Fruit fly (Drosophila melanogaster): ENCODE data around the gene CG7920.
A peak's percentile ranks its signal among the peaks of the same experiment; 100 is the strongest.

Gene CG7920

dm6 chr3R:30058057-30058868 is 43.2 kb upstream of the CG7920 start, which contains the start of gene sima (continued):
- TF ChIP-seq Ada2b (GFP tag; IDR thresholded peaks at IDR 0.05) (peak; percentile 59), luna (GFP tag; optimal IDR thresholded peaks at IDR 0.05) (peak; percentile 1), CG10274 (GFP tag; optimal IDR thresholded peaks at IDR 0.05) (no peak), bab2 (GFP tag; optimal IDR thresholded peaks at IDR 0.05) (peak; percentile 15), CG9797 (GFP tag; optimal IDR thresholded peaks at IDR 0.05) (peak; percentile 90), CG14710 (tag; optimal IDR thresholded peaks at IDR 0.05) (peak; percentile 51), CG4424 (GFP tag; optimal IDR thresholded peaks at IDR 0.05) (peak; percentile 10), CG9609 (GFP tag; optimal IDR thresholded peaks at IDR 0.05) (peak; percentile 18), sens (GFP tag) (peak; percentile 85)

dm6 chr3R:30056592-30057135 is 41.6 kb upstream of the CG7920 start, which contains the start of the genes CG7950 and Rpp14a:
Gene CG7950 (plus strand): TSS chr3R:30056859.
Gene Rpp14a (plus strand): TSS chr3R:30056859.
- TF ChIP-seq CG16863 (GFP tag; optimal IDR thresholded peaks at IDR 0.05): peak; percentile 76
- peak; percentile 77 for TF ChIP-seq tin (GFP tag; optimal IDR thresholded peaks at IDR 0.05)
- no peak for TF ChIP-seq lov (optimal IDR thresholded peaks at IDR 0.05)
- TF ChIP-seq lov (GFP tag; IDR thresholded peaks at IDR 0.05): 0 out of 3 replicates have a peak, but pooled peaks have one; percentile 27
- TF ChIP-seq Rfx (GFP tag; IDR thresholded peaks at IDR 0.05): peak; percentile 90
- TF ChIP-seq D19B (GFP tag; optimal IDR thresholded peaks at IDR 0.05): peak; percentile 35
- 0 out of 2 replicates have a peak, but pooled peaks have one; percentile 37 for TF ChIP-seq bowl (GFP tag; IDR thresholded peaks at IDR 0.05)
- peak; percentile 55 for TF ChIP-seq CG10979 (tag; optimal IDR thresholded peaks at IDR 0.05)
- no peak for TF ChIP-seq sr (GFP tag; IDR thresholded peaks at IDR 0.05)
- peak; percentile 34 for TF ChIP-seq salm (tag; optimal IDR thresholded peaks at IDR 0.05)
- TF ChIP-seq CG1832 (GFP tag; optimal IDR thresholded peaks at IDR 0.05): no peak
- peak; percentile 81 to 84 for TF ChIP-seq Hr51 (GFP tag; optimal IDR thresholded peaks at IDR 0.05)
- TF ChIP-seq CG15011 (GFP tag; optimal IDR thresholded peaks at IDR 0.05): no peak
- no peak for TF ChIP-seq CG42726 (GFP tag; IDR thresholded peaks at IDR 0.05; ENCODE audit: partially characterized antibody)
- TF ChIP-seq abd-A (tag; optimal IDR thresholded peaks at IDR 0.05): peak; percentile 46
- TF ChIP-seq Six4 (GFP tag; optimal IDR thresholded peaks at IDR 0.05): peak; percentile 57
- TF ChIP-seq CG11723 (GFP tag; optimal IDR thresholded peaks at IDR 0.05): peak; percentile 46
- peak; percentile 82 for TF ChIP-seq Aef1 (GFP tag; IDR thresholded peaks at IDR 0.05)
- no peak for TF ChIP-seq CG8359 (GFP tag; optimal IDR thresholded peaks at IDR 0.05; ENCODE audit: borderline replicate concordance)
- TF ChIP-seq tup (GFP tag; optimal IDR thresholded peaks at IDR 0.05): peak; percentile 72
- TF ChIP-seq Jarid2 (GFP tag; optimal IDR thresholded peaks at IDR 0.05): no peak
- TF ChIP-seq ab (GFP tag; optimal IDR thresholded peaks at IDR 0.05): no peak
- TF ChIP-seq CG12104 (GFP tag; optimal IDR thresholded peaks at IDR 0.05): no peak
- TF ChIP-seq vfl (GFP tag; optimal IDR thresholded peaks at IDR 0.05): peak; percentile 81
- TF ChIP-seq CHES-1-like (GFP tag; optimal IDR thresholded peaks at IDR 0.05): peak; percentile 83
- TF ChIP-seq CG6854 (GFP tag; optimal IDR thresholded peaks at IDR 0.05): no peak
- no peak for TF ChIP-seq pros (GFP tag; optimal IDR thresholded peaks at IDR 0.05)
- 0 out of 2 replicates have a peak, but pooled peaks have one; percentile 20 for TF ChIP-seq crol (GFP tag; IDR thresholded peaks at IDR 0.05)
- TF ChIP-seq CG31365 (tag; optimal IDR thresholded peaks at IDR 0.05): no peak
- peak; percentile 81 for TF ChIP-seq CoRest (tag; optimal IDR thresholded peaks at IDR 0.05)
- peak; percentile 44 for TF ChIP-seq CG7556 (GFP tag; optimal IDR thresholded peaks at IDR 0.05)
- no peak for TF ChIP-seq NC2α (GFP tag; optimal IDR thresholded peaks at IDR 0.05)
- TF ChIP-seq Ets65A (GFP tag): peak; percentile 93
- TF ChIP-seq sd (tag; optimal IDR thresholded peaks at IDR 0.05): peak; percentile 15
- TF ChIP-seq CG17912 (GFP tag; optimal IDR thresholded peaks at IDR 0.05): peak; percentile 5
- TF ChIP-seq H2.0 (GFP tag; IDR thresholded peaks at IDR 0.05): peak; percentile 86
- peak; percentile 83 for TF ChIP-seq YL-1 (GFP tag; optimal IDR thresholded peaks at IDR 0.05)
- TF ChIP-seq CG7786 (GFP tag; optimal IDR thresholded peaks at IDR 0.05): peak; percentile 77
- peak; percentile 89 for TF ChIP-seq HmgZ (tag; optimal IDR thresholded peaks at IDR 0.05)
